Fruit fly (Drosophila melanogaster) whole organism, embryonic: ENCODE data around the gene CG12321.
A peak's percentile ranks its signal among the peaks of the same experiment; 100 is the strongest.

Experiments used
- Atf-2 ChIP-seq: fragments of 200-800 bp; sonication (Bioruptor generic); optimal IDR thresholded peaks from 2 replicates; lab custom pipeline; 2016; ENCODE audit warnings: missing biosample characterization, missing genetic modification characterization
- Bdp1 ChIP-seq: fragments of 200-800 bp; sonication (Bioruptor generic); optimal IDR thresholded peaks from 3 replicates; lab custom pipeline; 2016; ENCODE audit warnings: missing biosample characterization, missing genetic modification characterization
- CG11093 ChIP-seq: fragments of 200-800 bp; sonication (Bioruptor generic); IDR thresholded peaks from 3 replicates; pipeline ENCODE4 v1.3.6; 2022; ENCODE audit warnings: missing biosample characterization, missing genetic modification characterization
- CG11504 ChIP-seq: fragments of 200-800 bp; sonication (Bioruptor generic); optimal IDR thresholded peaks from 3 replicates; lab custom pipeline; 2019; ENCODE audit warnings: missing biosample characterization, mild to moderate bottlenecking, missing genetic modification characterization, moderate library complexity
- CG11695 ChIP-seq: fragments of 200-800 bp; sonication (Bioruptor generic); IDR thresholded peaks from 3 replicates; pipeline ENCODE4 v1.3.6; 2022; ENCODE audit warnings: missing biosample characterization, missing genetic modification characterization
- CG12391 ChIP-seq: fragments of 200-800 bp; sonication (Bioruptor generic); optimal IDR thresholded peaks from 3 replicates; lab custom pipeline; 2018; ENCODE audit warnings: missing biosample characterization, mild to moderate bottlenecking, missing genetic modification characterization, moderate library complexity
- CG13775 ChIP-seq: fragments of 200-800 bp; sonication (Bioruptor generic); optimal IDR thresholded peaks from 3 replicates; lab custom pipeline; 2017; ENCODE audit warnings: missing biosample characterization, mild to moderate bottlenecking, missing genetic modification characterization
- CG14860 ChIP-seq: fragments of 200-800 bp; sonication (Bioruptor generic); IDR thresholded peaks from 3 replicates; pipeline ENCODE4 v1.3.6; 2022; ENCODE audit warnings: missing biosample characterization, missing genetic modification characterization; ENCODE audit not compliant: partially characterized antibody
- CG15479 ChIP-seq: fragments of 200-800 bp; sonication (Bioruptor generic); optimal IDR thresholded peaks from 3 replicates; lab custom pipeline; 2019; ENCODE audit warnings: missing biosample characterization, mild to moderate bottlenecking, missing genetic modification characterization, moderate library complexity
- CG15696 ChIP-seq: fragments of 200-800 bp; sonication (Bioruptor generic); optimal IDR thresholded peaks from 2 replicates; lab custom pipeline; 2019; ENCODE audit warnings: missing biosample characterization, mild to moderate bottlenecking, missing genetic modification characterization, moderate library complexity
- CG1602 ChIP-seq: fragments of 200-800 bp; sonication (Bioruptor generic); optimal IDR thresholded peaks from 3 replicates; lab custom pipeline; 2016; ENCODE audit warnings: missing biosample characterization, missing genetic modification characterization
- CG1647 ChIP-seq: fragments of 200-800 bp; sonication (Bioruptor generic); optimal IDR thresholded peaks from 3 replicates; lab custom pipeline; 2016; ENCODE audit warnings: missing biosample characterization, missing genetic modification characterization
- CG17328 ChIP-seq: fragments of 200-800 bp; sonication (Bioruptor generic); IDR thresholded peaks from 2 replicates; pipeline ENCODE4 v1.3.6; 2022; ENCODE audit warnings: missing biosample characterization, missing genetic modification characterization
- CG17568 ChIP-seq: fragments of 200-800 bp; sonication (Bioruptor generic); optimal IDR thresholded peaks from 2 replicates; lab custom pipeline; 2018; ENCODE audit warnings: missing biosample characterization, mild to moderate bottlenecking, missing genetic modification characterization, moderate library complexity
- CG31388 ChIP-seq: fragments of 200-800 bp; sonication (Bioruptor generic); optimal IDR thresholded peaks from 2 replicates; lab custom pipeline; 2016; ENCODE audit warnings: missing biosample characterization, missing genetic modification characterization
- CG32767 ChIP-seq: fragments of 200-800 bp; sonication (Bioruptor generic); IDR thresholded peaks from 2 replicates; pipeline ENCODE4 v1.3.6; 2022; ENCODE audit warnings: missing biosample characterization, missing genetic modification characterization
- CG3281 ChIP-seq: fragments of 200-800 bp; sonication (Bioruptor generic); optimal IDR thresholded peaks from 3 replicates; lab custom pipeline; 2017; ENCODE audit warnings: missing biosample characterization, mild to moderate bottlenecking, missing genetic modification characterization
- CG33213 ChIP-seq: fragments of 200-800 bp; sonication (Bioruptor generic); optimal IDR thresholded peaks from 3 replicates; lab custom pipeline; 2016; ENCODE audit warnings: missing biosample characterization, missing genetic modification characterization
- CG33557 ChIP-seq: fragments of 200-800 bp; sonication (Bioruptor generic); optimal IDR thresholded peaks from 2 replicates; lab custom pipeline; 2019; ENCODE audit warnings: missing biosample characterization, mild to moderate bottlenecking, missing genetic modification characterization, moderate library complexity
- CG6272 ChIP-seq: fragments of 200-800 bp; sonication (Bioruptor generic); IDR thresholded peaks from 2 replicates; pipeline ENCODE4 v1.3.6; 2022; ENCODE audit warnings: missing biosample characterization, missing genetic modification characterization
- CG9609 ChIP-seq: fragments of 200-800 bp; sonication (Bioruptor generic); optimal IDR thresholded peaks from 3 replicates; lab custom pipeline; 2016; ENCODE audit warnings: missing biosample characterization, missing genetic modification characterization
- CoRest ChIP-seq: fragments of 200-800 bp; sonication (Bioruptor generic); optimal IDR thresholded peaks from 3 replicates; lab custom pipeline; 2018; ENCODE audit warnings: missing biosample characterization, mild to moderate bottlenecking, missing genetic modification characterization, moderate library complexity
- CrebB ChIP-seq: fragments of 200-800 bp; sonication (Bioruptor generic); optimal IDR thresholded peaks from 3 replicates; lab custom pipeline; 2018; ENCODE audit warnings: missing biosample characterization, mild to moderate bottlenecking, missing genetic modification characterization
- Dip3 ChIP-seq: fragments of 200-800 bp; sonication (Bioruptor generic); optimal IDR thresholded peaks from 3 replicates; lab custom pipeline; 2016; ENCODE audit warnings: missing biosample characterization, missing genetic modification characterization
- E2f2 ChIP-seq: fragments of 200-800 bp; sonication (Bioruptor generic); IDR thresholded peaks from 2 replicates; pipeline ENCODE4 v1.3.6; 2022; ENCODE audit warnings: missing biosample characterization, missing genetic modification characterization
- H2.0 ChIP-seq: fragments of 200-800 bp; sonication (Bioruptor generic); IDR thresholded peaks from 2 replicates; pipeline ENCODE4 v1.3.6; 2022; ENCODE audit warnings: missing biosample characterization, missing genetic modification characterization
- Hand ChIP-seq: fragments of 200-800 bp; sonication (Bioruptor generic); optimal IDR thresholded peaks from 2 replicates; lab custom pipeline; 2017; ENCODE audit warnings: mild to moderate bottlenecking, missing biosample characterization, missing genetic modification reagents, missing genetic modification characterization
- Hr78 ChIP-seq, 2 experiments: fragments of 200-800 bp in 1 of 2; fragments of >200 bp in 1 of 2; sonication (Bioruptor generic) in 1 of 2; optimal IDR thresholded peaks; 2 replicates each; lab custom pipeline; 2017 to 2019; ENCODE audit warnings: missing biosample characterization in 2 of 2, missing genetic modification characterization in 2 of 2, mild to moderate bottlenecking in 1 of 2, moderate library complexity in 1 of 2
- Lhr ChIP-seq: fragments of 200-800 bp; sonication (Bioruptor generic); optimal IDR thresholded peaks from 3 replicates; lab custom pipeline; 2017; ENCODE audit warnings: mild to moderate bottlenecking, missing biosample characterization, missing genetic modification reagents, missing genetic modification characterization
- Mes4 ChIP-seq: fragments of 200-800 bp; sonication (Bioruptor generic); optimal IDR thresholded peaks from 2 replicates; lab custom pipeline; 2016; ENCODE audit warnings: missing biosample characterization, missing genetic modification characterization
- Poxn ChIP-seq: fragments of 200-800 bp; sonication (Bioruptor generic); IDR thresholded peaks from 2 replicates; pipeline ENCODE4 v1.3.6; 2022; ENCODE audit warnings: missing biosample characterization, missing genetic modification characterization
- YL-1 ChIP-seq: fragments of 200-800 bp; sonication (Bioruptor generic); optimal IDR thresholded peaks from 3 replicates; lab custom pipeline; 2017; ENCODE audit warnings: missing biosample characterization, mild to moderate bottlenecking, missing genetic modification characterization
- al ChIP-seq: fragments of 200-800 bp; sonication (Bioruptor generic); IDR thresholded peaks from 2 replicates; pipeline ENCODE4 v1.3.6; 2022; ENCODE audit warnings: missing biosample characterization, missing genetic modification characterization
- bsh ChIP-seq, 2 experiments: fragments of 200-800 bp; sonication (Bioruptor generic); optimal IDR thresholded peaks; 2 replicates each; lab custom pipeline; 2017 to 2018; ENCODE audit warnings: mild to moderate bottlenecking in 2 of 2, missing biosample characterization in 2 of 2, missing genetic modification characterization in 2 of 2, moderate library complexity in 1 of 2
- corto ChIP-seq: fragments of 200-800 bp; sonication (Bioruptor generic); optimal IDR thresholded peaks from 2 replicates; lab custom pipeline; 2016; ENCODE audit warnings: missing biosample characterization, mild to moderate bottlenecking, missing genetic modification characterization, moderate library complexity
- fd96Cb ChIP-seq: fragments of 200-800 bp; sonication (Bioruptor generic); optimal IDR thresholded peaks from 2 replicates; lab custom pipeline; 2018; ENCODE audit warnings: missing biosample characterization, mild to moderate bottlenecking, missing genetic modification characterization, moderate library complexity
- gt ChIP-seq: fragments of 200-800 bp; sonication (Bioruptor generic); IDR thresholded peaks from 2 replicates; pipeline ENCODE4 v1.3.6; 2022; ENCODE audit warnings: missing biosample characterization, missing genetic modification characterization
- ham ChIP-seq: fragments of 200-800 bp; sonication (Bioruptor generic); IDR thresholded peaks from 2 replicates; pipeline ENCODE4 v1.3.6; 2022; ENCODE audit warnings: missing biosample characterization, missing genetic modification characterization
- her ChIP-seq: fragments of 200-800 bp; sonication (Bioruptor generic); optimal IDR thresholded peaks from 2 replicates; lab custom pipeline; 2016; ENCODE audit warnings: missing biosample characterization, missing genetic modification characterization
- insv ChIP-seq, 2 experiments: fragments of 200-800 bp; sonication (Bioruptor generic); optimal IDR thresholded peaks; 3 replicates each; lab custom pipeline; 2016 to 2018; ENCODE audit warnings: missing biosample characterization in 2 of 2, missing genetic modification characterization in 2 of 2
- jigr1 ChIP-seq: fragments of 200-800 bp; sonication (Bioruptor generic); IDR thresholded peaks from 3 replicates; pipeline ENCODE4 v1.3.6; 2022; ENCODE audit warnings: missing biosample characterization, missing genetic modification characterization
- kay ChIP-seq: fragments of 200-800 bp; sonication (Bioruptor generic); optimal IDR thresholded peaks from 2 replicates; lab custom pipeline; 2016; ENCODE audit warnings: missing biosample characterization, missing genetic modification characterization
- maf-S ChIP-seq: fragments of 200-800 bp; sonication (Bioruptor generic); optimal IDR thresholded peaks from 2 replicates; lab custom pipeline; 2016; ENCODE audit warnings: missing biosample characterization, missing genetic modification characterization
- salm ChIP-seq: fragments of 200-800 bp; sonication (Bioruptor generic); optimal IDR thresholded peaks from 2 replicates; lab custom pipeline; 2018; ENCODE audit warnings: missing biosample characterization, mild to moderate bottlenecking, missing genetic modification characterization
- schlank ChIP-seq: fragments of 200-800 bp; sonication (Bioruptor generic); optimal IDR thresholded peaks from 2 replicates; lab custom pipeline; 2018; ENCODE audit warnings: missing biosample characterization, mild to moderate bottlenecking, missing genetic modification characterization
- sima ChIP-seq: fragments of 200-800 bp; sonication (Bioruptor generic); optimal IDR thresholded peaks from 2 replicates; lab custom pipeline; 2016; ENCODE audit warnings: missing biosample characterization, missing genetic modification characterization
- slbo ChIP-seq: fragments of 200-800 bp; sonication (Bioruptor generic); IDR thresholded peaks from 2 replicates; pipeline ENCODE4 v1.3.6; 2022; ENCODE audit warnings: missing biosample characterization, missing genetic modification characterization
- sna ChIP-seq: fragments of 200-800 bp; sonication (Bioruptor generic); IDR thresholded peaks from 2 replicates; pipeline ENCODE4 v1.3.6; 2022; ENCODE audit warnings: missing biosample characterization, missing genetic modification characterization; ENCODE audit not compliant: partially characterized antibody
- trem ChIP-seq: fragments of 200-800 bp; optimal IDR thresholded peaks from 3 replicates; lab custom pipeline; 2019; ENCODE audit warnings: missing biosample characterization, mild to moderate bottlenecking, missing genetic modification characterization, moderate library complexity

CG12321 gene

DNA sequence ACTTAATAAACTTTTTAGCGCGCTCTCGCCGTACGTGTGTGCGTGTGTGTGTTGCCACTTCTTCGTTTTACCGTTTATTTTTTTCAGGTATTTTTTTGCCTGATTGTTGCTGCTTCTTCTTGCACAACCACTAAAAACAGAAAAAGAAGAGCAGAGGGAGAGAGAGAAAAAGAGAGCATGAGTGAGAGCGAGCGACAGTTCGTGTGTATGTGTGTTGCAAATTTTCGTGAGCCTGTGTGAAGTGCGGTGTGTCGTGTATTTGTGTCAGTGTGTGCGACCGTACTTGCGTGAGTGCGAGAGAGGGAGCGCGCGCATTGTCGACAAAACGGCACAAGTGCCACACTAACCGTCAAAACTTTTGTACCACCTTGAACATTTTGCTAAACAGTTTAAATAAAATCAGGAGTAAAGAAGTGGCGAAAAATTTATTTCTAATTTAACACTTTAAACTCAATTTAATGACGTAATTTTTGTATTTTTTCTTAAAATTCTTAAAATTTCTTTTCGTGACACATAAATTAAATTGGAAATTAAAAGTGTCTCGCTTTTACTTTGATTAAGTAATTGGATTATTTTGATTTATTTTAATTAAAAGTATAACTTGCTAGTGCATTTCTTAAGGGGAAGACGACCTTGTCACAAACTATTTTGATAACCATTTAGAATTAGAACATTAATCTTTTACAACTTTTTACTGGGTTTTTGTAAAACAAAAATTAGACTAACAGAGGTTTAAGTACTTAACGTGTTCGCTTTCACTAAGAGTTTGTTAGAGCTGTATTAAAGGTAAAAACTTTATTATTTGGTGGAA lies 8.7 kb upstream of the CG12321 start (continued):
- TF ChIP-seq CG33213 (no peak), Poxn (GFP tag; lab: Robert Waterston, UW) (no peak), Dip3 (no peak), her (GFP tag; lab: Kevin White, UChicago) (no peak), CG17328 (GFP tag; lab: Robert Waterston, UW) (no peak), corto (GFP tag; lab: Kevin White, UChicago) (peak; percentile 8), Hr78 (GFP tag; optimal IDR thresholded peaks at IDR 0.05; lab: Kevin White, UChicago) (peak in 1 of 2 experiments; percentile 10), CG11093 (peak; percentile 37; the same call in 2 of the 3 replicates), CG17568 (GFP tag; lab: Kevin White, UChicago) (no peak), ham (no peak), bsh (GFP tag; optimal IDR thresholded peaks at IDR 0.05; lab: Kevin White, UChicago) (peak; percentile 67 to 93), CG3281 (GFP tag; lab: Kevin White, UChicago) (peak; percentile 57), al (GFP tag; lab: Robert Waterston, UW) (no peak), CG1647 (GFP tag; lab: Kevin White, UChicago) (no peak), jigr1 (GFP tag; lab: Robert Waterston, UW) (no peak), kay (peak; percentile 32), Hand (GFP tag; lab: Kevin White, UChicago) (peak; percentile 8), CrebB (peak; percentile 59), fd96Cb (tag; lab: Kevin White, UChicago) (peak; percentile 44), Atf-2 (GFP tag; lab: Kevin White, UChicago) (no peak), CG14860 (GFP tag; lab: Robert Waterston, UW) (no peak), Mes4 (GFP tag; lab: Kevin White, UChicago) (no peak), CG32767 (GFP tag; lab: Robert Waterston, UW) (no peak), CG31388 (GFP tag; lab: Kevin White, UChicago) (no peak), YL-1 (GFP tag; lab: Kevin White, UChicago) (peak; percentile 31), Bdp1 (GFP tag; lab: Kevin White, UChicago) (no peak), CG11504 (peak; percentile 77), gt (GFP tag; lab: Robert Waterston, UW) (no peak), insv (GFP tag; optimal IDR thresholded peaks at IDR 0.05; lab: Kevin White, UChicago) (no peak), H2.0 (GFP tag; lab: Robert Waterston, UW) (no peak), CG9609 (GFP tag; lab: Kevin White, UChicago) (peak; percentile 14), trem (tag; lab: Kevin White, UChicago) (no peak), CG11695 (no peak), CG12391 (tag; lab: Kevin White, UChicago) (peak; percentile 75), CG15479 (peak; percentile 97), sima (GFP tag; lab: Kevin White, UChicago) (no peak), schlank (no peak), CG6272 (GFP tag; lab: Robert Waterston, UW) (peak; percentile 9; the same call in 1 of the 2 replicates), CG1602 (GFP tag; lab: Kevin White, UChicago) (peak; percentile 33), CG15696 (tag; lab: Kevin White, UChicago) (no peak), E2f2 (no peak), sna (GFP tag; lab: Robert Waterston, UW) (no peak), CG13775 (GFP tag; lab: Kevin White, UChicago) (peak; percentile 70), maf-S (GFP tag; lab: Kevin White, UChicago) (no peak), CoRest (tag; lab: Kevin White, UChicago) (peak; percentile 86), salm (tag; lab: Kevin White, UChicago) (no peak), slbo (GFP tag; lab: Robert Waterston, UW) (no peak), Lhr (GFP tag; lab: Kevin White, UChicago) (no peak), CG33557 (GFP tag; lab: Kevin White, UChicago) (no peak)
